Fruit fly (Drosophila melanogaster): ENCODE data around the gene CG17672.

The CG17672 gene

DNA sequence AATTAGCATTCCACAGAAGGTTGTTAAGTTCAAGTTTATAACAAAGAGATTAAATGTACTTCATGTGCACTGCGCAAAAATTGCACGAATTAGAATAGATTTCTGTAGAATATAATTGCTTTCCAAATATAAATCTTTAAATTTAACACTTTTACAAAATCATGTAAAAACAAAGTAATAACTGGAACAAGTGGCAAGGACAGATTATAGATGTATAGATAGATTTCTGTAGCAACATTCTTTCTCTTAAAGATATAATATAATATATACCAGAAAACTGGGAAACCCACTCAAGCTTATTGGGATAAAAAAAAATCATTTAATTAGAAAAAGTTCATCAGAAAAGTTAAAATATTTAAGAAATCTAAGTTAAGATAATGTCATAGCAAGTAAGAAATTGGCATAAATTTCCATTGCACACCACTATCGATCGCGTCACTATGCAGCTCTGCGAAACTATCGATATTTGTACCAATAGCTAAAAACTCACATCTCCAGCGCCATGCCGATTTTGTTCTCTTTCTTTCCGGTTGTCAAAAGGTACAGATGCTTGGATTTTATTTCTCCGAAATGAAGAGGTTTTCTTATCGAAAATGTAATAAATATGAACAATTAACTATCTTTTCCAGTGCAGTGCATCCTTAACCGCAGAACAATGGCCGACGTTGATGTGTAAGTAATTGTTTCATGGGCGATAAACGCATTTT is 5.8 kb upstream of the CG17672 start, which contains the start of gene RpS12 (continued):
- TF ChIP-seq CG8359 (GFP tag; optimal IDR thresholded peaks at IDR 0.05; ENCODE audit: borderline replicate concordance) (peak; percentile 55), CG34224 (GFP tag; IDR thresholded peaks at IDR 0.05; ENCODE audit: partially characterized antibody) (peak; percentile 62), hkb (optimal IDR thresholded peaks at IDR 0.05) (no peak), hkb (GFP tag; IDR thresholded peaks at IDR 0.05) (peak; percentile 76), ATbp (GFP tag; optimal IDR thresholded peaks at IDR 0.05) (peak; percentile 72), mam (GFP tag; optimal IDR thresholded peaks at IDR 0.05) (peak; percentile 84), Chrac-16 (GFP tag; optimal IDR thresholded peaks at IDR 0.05) (peak; percentile 55), B-H1 (GFP tag; IDR thresholded peaks at IDR 0.05) (no peak; the same call in 2 of the 3 replicates), HmgZ (tag; optimal IDR thresholded peaks at IDR 0.05) (peak; percentile 59), Myb (GFP tag; optimal IDR thresholded peaks at IDR 0.05) (peak; percentile 45), CG17328 (GFP tag; IDR thresholded peaks at IDR 0.05) (peak; percentile 83), ken (GFP tag; IDR thresholded peaks at IDR 0.05) (peak; percentile 76; the same call in 2 of the 3 replicates), org-1 (GFP tag; optimal IDR thresholded peaks at IDR 0.05) (peak; percentile 50), Adf1 (GFP tag; IDR thresholded peaks at IDR 0.05) (peak; percentile 7; the same call in 1 of the 2 replicates), CG18599 (GFP tag; optimal IDR thresholded peaks at IDR 0.05) (peak; percentile 78), hth (optimal IDR thresholded peaks at IDR 0.05) (no peak), CG3281 (GFP tag; optimal IDR thresholded peaks at IDR 0.05) (peak; percentile 86), CG8944 (GFP tag; optimal IDR thresholded peaks at IDR 0.05) (peak; percentile 64), Atf-2 (GFP tag; optimal IDR thresholded peaks at IDR 0.05) (peak; percentile 65), Lhr (GFP tag; optimal IDR thresholded peaks at IDR 0.05) (peak; percentile 54), CG11456 (GFP tag; IDR thresholded peaks at IDR 0.05) (peak; percentile 91), fd102C (GFP tag; optimal IDR thresholded peaks at IDR 0.05) (peak; percentile 74), dpn (GFP tag; optimal IDR thresholded peaks at IDR 0.05) (peak; percentile 50 to 85), ab (GFP tag; optimal IDR thresholded peaks at IDR 0.05) (peak; percentile 39), pan (optimal IDR thresholded peaks at IDR 0.05) (no peak), pan (GFP tag; optimal IDR thresholded peaks at IDR 0.05 in 1 of 2, IDR thresholded peaks at IDR 0.05 in 1 of 2) (peak in 1 of 2 experiments; percentile 67), p53 (GFP tag; optimal IDR thresholded peaks at IDR 0.05) (peak; percentile 64), gcm (GFP tag; optimal IDR thresholded peaks at IDR 0.05) (peak; percentile 37), CG13424 (tag; optimal IDR thresholded peaks at IDR 0.05) (peak; percentile 45), CG12219 (GFP tag; optimal IDR thresholded peaks at IDR 0.05) (peak; percentile 72), CG12744 (GFP tag; optimal IDR thresholded peaks at IDR 0.05) (peak; percentile 72), Sox102F (GFP tag; optimal IDR thresholded peaks at IDR 0.05) (peak; percentile 34), gro (GFP tag; optimal IDR thresholded peaks at IDR 0.05) (peak; percentile 82), CG1603 (tag; optimal IDR thresholded peaks at IDR 0.05) (peak; percentile 93), pho (GFP tag; optimal IDR thresholded peaks at IDR 0.05) (peak; percentile 73), sd (tag; optimal IDR thresholded peaks at IDR 0.05) (no peak), bcd (GFP tag; optimal IDR thresholded peaks at IDR 0.05) (peak; percentile 86), lola (GFP tag; optimal IDR thresholded peaks at IDR 0.05) (peak in 2 of 3 experiments; percentile 15 to 51), gem (tag; optimal IDR thresholded peaks at IDR 0.05) (peak; percentile 62), Doc3 (GFP tag; IDR thresholded peaks at IDR 0.05; ENCODE audit: partially characterized antibody) (peak; percentile 52; the same call in 1 of the 3 replicates), Gsc (GFP tag; IDR thresholded peaks at IDR 0.05) (no peak), bigmax (GFP tag; optimal IDR thresholded peaks at IDR 0.05) (peak; percentile 65), CG14014 (GFP tag; IDR thresholded peaks at IDR 0.05) (peak; percentile 79), Camta (GFP tag; optimal IDR thresholded peaks at IDR 0.05) (peak; percentile 73), lab (GFP tag; optimal IDR thresholded peaks at IDR 0.05) (peak; percentile 90), gfzf (GFP tag; optimal IDR thresholded peaks at IDR 0.05) (peak; percentile 18), trh (GFP tag; optimal IDR thresholded peaks at IDR 0.05) (peak; percentile 61), CHES-1-like (GFP tag; optimal IDR thresholded peaks at IDR 0.05) (peak; percentile 82), CG15696 (tag; optimal IDR thresholded peaks at IDR 0.05) (peak; percentile 35)

All from whole organism, embryonic.